Worm (Caenorhabditis elegans): ENCODE measurements around the gene frpr-1.

ce11 chrX:8148993-8149392, 19.6 kb upstream of the frpr-1 start:
- TF ChIP-seq mdl-1 (tag; optimal IDR thresholded peaks at IDR 0.05) (no peak), nhr-11 (tag; optimal IDR thresholded peaks at IDR 0.05) (no peak), ceh-16 (tag; optimal IDR thresholded peaks at IDR 0.05) (no peak), unc-62 (GFP tag; optimal IDR thresholded peaks at IDR 0.05) (no peak), C34F6.9 (tag; optimal IDR thresholded peaks at IDR 0.05) (no peak), unc-55 (GFP tag; optimal IDR thresholded peaks at IDR 0.05) (no peak), mab-5 (tag; optimal IDR thresholded peaks at IDR 0.05) (no peak), R02D3.7 (tag; optimal IDR thresholded peaks at IDR 0.05) (no peak), elt-1 (tag; optimal IDR thresholded peaks at IDR 0.05) (no peak), blmp-1 (tag; optimal IDR thresholded peaks at IDR 0.05; ENCODE audit: insufficient read depth) (no peak)

Measured in whole organism, L2 larva.